Fruit fly (Drosophila melanogaster): ENCODE results near the gene Cln7.
A peak's percentile ranks its signal among the peaks of the same experiment; 100 is the strongest.

Gene Cln7

DNA sequence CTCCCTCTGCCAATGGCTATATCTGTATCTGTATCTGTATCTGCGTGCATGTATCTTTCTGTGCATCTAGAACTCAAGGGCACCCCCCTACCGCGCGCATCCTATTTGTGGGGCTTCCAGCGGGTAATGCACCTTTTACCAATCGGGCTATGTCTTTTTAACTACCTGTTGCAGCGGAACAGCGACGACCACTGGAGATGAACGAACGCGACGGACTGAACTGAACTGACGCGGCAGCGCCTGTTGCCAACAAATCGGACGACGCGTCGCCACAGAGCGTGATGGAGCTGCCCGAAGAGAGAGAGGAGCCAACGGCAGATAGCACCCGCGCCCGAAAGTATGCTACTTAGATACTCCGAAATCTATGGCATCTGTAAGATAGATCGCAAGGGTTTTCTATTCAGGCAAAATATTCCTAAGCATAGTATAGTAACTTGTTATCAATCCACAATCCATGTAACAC lies at the start of gene Cln7:
TSS of gene Cln7 (minus strand) at position 219 of the 463 bp plus-strand sequence.
- TF ChIP-seq CG6792 (GFP tag; optimal IDR thresholded peaks at IDR 0.05) (peak; percentile 25), Hr4 (GFP tag; optimal IDR thresholded peaks at IDR 0.05) (no peak), CG11902 (GFP tag; optimal IDR thresholded peaks at IDR 0.05) (no peak), net (GFP tag; optimal IDR thresholded peaks at IDR 0.05) (peak; percentile 62), fd59A (GFP tag; optimal IDR thresholded peaks at IDR 0.05) (no peak), Eip78C (GFP tag) (peak; percentile 83), vri (GFP tag; optimal IDR thresholded peaks at IDR 0.05) (peak; percentile 70), topi (GFP tag; optimal IDR thresholded peaks at IDR 0.05) (peak; percentile 56), Hr38 (GFP tag; optimal IDR thresholded peaks at IDR 0.05) (no peak), Ets21C (GFP tag; optimal IDR thresholded peaks at IDR 0.05) (no peak), acj6 (GFP tag; optimal IDR thresholded peaks at IDR 0.05) (no peak), fd85E (GFP tag; optimal IDR thresholded peaks at IDR 0.05) (peak; percentile 79), dac (GFP tag; optimal IDR thresholded peaks at IDR 0.05) (no peak), Met (GFP tag; optimal IDR thresholded peaks at IDR 0.05) (no peak), Sox102F (GFP tag; optimal IDR thresholded peaks at IDR 0.05) (no peak), CG8119 (GFP tag; IDR thresholded peaks at IDR 0.05) (no peak; the same call in 1 of the 3 replicates), CG7368 (GFP tag; optimal IDR thresholded peaks at IDR 0.05) (peak; percentile 30), salr (GFP tag; optimal IDR thresholded peaks at IDR 0.05) (no peak), ss (GFP tag; optimal IDR thresholded peaks at IDR 0.05) (peak; percentile 69 to 72), CG8632 (GFP tag; optimal IDR thresholded peaks at IDR 0.05) (peak; percentile 39), CG3919 (GFP tag; optimal IDR thresholded peaks at IDR 0.05) (peak; percentile 47), Ets96B (tag; optimal IDR thresholded peaks at IDR 0.05) (peak; percentile 36), CG6276 (GFP tag; optimal IDR thresholded peaks at IDR 0.05) (peak; percentile 26), CG6163 (GFP tag; IDR thresholded peaks at IDR 0.05) (peak; percentile 90), Eip93F (GFP tag; optimal IDR thresholded peaks at IDR 0.05) (peak; percentile 78), CG9139 (GFP tag; optimal IDR thresholded peaks at IDR 0.05) (peak; percentile 73), CG10669 (GFP tag; optimal IDR thresholded peaks at IDR 0.05) (peak; percentile 3), CG3032 (tag; optimal IDR thresholded peaks at IDR 0.05) (peak; percentile 3), dsx (GFP tag; optimal IDR thresholded peaks at IDR 0.05; ENCODE audit: poor library complexity, severe bottlenecking) (peak; percentile 69), fkh (GFP tag; optimal IDR thresholded peaks at IDR 0.05) (peak; percentile 32), Smox (GFP tag; optimal IDR thresholded peaks at IDR 0.05) (no peak), spab (GFP tag; optimal IDR thresholded peaks at IDR 0.05) (peak; percentile 5), esn (GFP tag; optimal IDR thresholded peaks at IDR 0.05) (peak; percentile 71), Hr39 (GFP tag; optimal IDR thresholded peaks at IDR 0.05) (no peak), CG6854 (GFP tag; optimal IDR thresholded peaks at IDR 0.05) (peak; percentile 85), Blimp-1 (GFP tag; optimal IDR thresholded peaks at IDR 0.05) (peak; percentile 2), CG11294 (GFP tag; IDR thresholded peaks at IDR 0.05) (no peak; the same call in 1 of the 2 replicates), cyc (GFP tag; optimal IDR thresholded peaks at IDR 0.05) (no peak), pdm3 (GFP tag; optimal IDR thresholded peaks at IDR 0.05) (no peak), CG1621 (tag; optimal IDR thresholded peaks at IDR 0.05) (peak; percentile 26), Lpt (GFP tag; optimal IDR thresholded peaks at IDR 0.05) (peak; percentile 59), Sox15 (GFP tag; optimal IDR thresholded peaks at IDR 0.05) (no peak), CG16779 (tag; optimal IDR thresholded peaks at IDR 0.05) (peak; percentile 69), eg (GFP tag; IDR thresholded peaks at IDR 0.05) (peak; percentile 77; the same call in 2 of the 3 replicates), CG31627 (GFP tag; optimal IDR thresholded peaks at IDR 0.05) (no peak), CG34406 (GFP tag; optimal IDR thresholded peaks at IDR 0.05) (peak; percentile 54), Eip75B (GFP tag; optimal IDR thresholded peaks at IDR 0.05) (peak; percentile 65), CG6808 (GFP tag; optimal IDR thresholded peaks at IDR 0.05) (peak; percentile 40), CG11762 (GFP tag; optimal IDR thresholded peaks at IDR 0.05; ENCODE audit: insufficient read depth) (no peak), Gug (GFP tag; IDR thresholded peaks at IDR 0.05) (no peak), Sox14 (GFP tag; optimal IDR thresholded peaks at IDR 0.05) (peak; percentile 88), CG15336 (GFP tag; IDR thresholded peaks at IDR 0.05) (peak; percentile 63)

All from whole organism, prepupa.